Worm (Caenorhabditis elegans) whole organism, late embryonic: Measurements from ENCODE around the gene adal-1.

Source experiments
- ahr-1 ChIP-seq: sonication (generic microtip); optimal IDR thresholded peaks from 2 replicates; lab custom pipeline; 2016; ENCODE audit warnings: missing genetic modification characterization, missing compliant biosample characterization
- ceh-19 ChIP-seq: fragments of 200-800 bp; sonication (Bioruptor generic); optimal IDR thresholded peaks from 2 replicates; lab custom pipeline; 2018; ENCODE audit warnings: mild to moderate bottlenecking, missing genetic modification characterization, missing compliant biosample characterization
- ceh-31 ChIP-seq: sonication (generic microtip); optimal IDR thresholded peaks from 2 replicates; lab custom pipeline; 2016; ENCODE audit warnings: missing genetic modification characterization, missing compliant biosample characterization
- ceh-6 ChIP-seq: fragments of 200-800 bp; sonication (Bioruptor generic); optimal IDR thresholded peaks from 2 replicates; lab custom pipeline; 2018; ENCODE audit warnings: mild to moderate bottlenecking, missing genetic modification characterization, missing compliant biosample characterization
- dve-1 ChIP-seq: sonication (generic microtip); optimal IDR thresholded peaks from 2 replicates; lab custom pipeline; 2017; ENCODE audit warnings: antibody characterized with exemption, mild to moderate bottlenecking, missing genetic modification characterization, missing compliant biosample characterization
- hlh-30 ChIP-seq: sonication (generic microtip); optimal IDR thresholded peaks from 2 replicates; lab custom pipeline; 2017; ENCODE audit warnings: antibody characterized with exemption, missing genetic modification characterization, missing compliant biosample characterization; ENCODE audit not compliant: insufficient read depth
- nhr-11 ChIP-seq: fragments of 150-350 bp; optimal IDR thresholded peaks from 2 replicates; lab custom pipeline; 2014; ENCODE audit warnings: missing biosample characterization, missing genetic modification characterization
- npax-4 ChIP-seq: sonication (generic microtip); optimal IDR thresholded peaks from 2 replicates; lab custom pipeline; 2016; ENCODE audit warnings: missing genetic modification characterization, missing compliant biosample characterization
- pha-4 ChIP-seq: fragments of 150-350 bp; optimal IDR thresholded peaks from 2 replicates; lab custom pipeline; 2018; ENCODE audit warnings: missing biosample characterization, missing genetic modification reagents, missing genetic modification characterization
- pqm-1 ChIP-seq: sonication (generic microtip); optimal IDR thresholded peaks from 2 replicates; lab custom pipeline; 2016; ENCODE audit warnings: missing genetic modification characterization, missing compliant biosample characterization
- unc-55 ChIP-seq: sonication (generic microtip); optimal IDR thresholded peaks from 2 replicates; lab custom pipeline; 2017; ENCODE audit warnings: missing biosample characterization, missing genetic modification reagents, missing genetic modification characterization

- TF ChIP-seq ahr-1 (tag; lab: Kevin White, UChicago) (no peak), hlh-30 (tag; lab: Kevin White, UChicago) (no peak), dve-1 (tag; lab: Kevin White, UChicago) (no peak), pha-4 (tag; lab: Kevin White, UChicago) (no peak), ceh-31 (tag; lab: Kevin White, UChicago) (no peak), ceh-19 (no peak), unc-55 (GFP tag; lab: Kevin White, UChicago) (no peak), nhr-11 (no peak), ceh-6 (GFP tag; lab: Kevin White, UChicago) (no peak), pqm-1 (no peak), npax-4 (tag; lab: Kevin White, UChicago) (no peak)
Measured at ce11 chrII:6883716-6884115, 9.7 kb downstream of the adal-1 start, which contains the start of gene pmp-1.
